Worm (Caenorhabditis elegans): ENCODE results near the gene C09H5.7.

- TF ChIP-seq unc-55 (GFP tag; optimal IDR thresholded peaks at IDR 0.05): no peak
- no peak for TF ChIP-seq mdl-1 (tag; optimal IDR thresholded peaks at IDR 0.05)
- TF ChIP-seq zag-1 (tag; optimal IDR thresholded peaks at IDR 0.05): no peak
- no peak for TF ChIP-seq snpc-4 (tag; optimal IDR thresholded peaks at IDR 0.05)
These were observed 23.6 kb upstream of the C09H5.7 start, which contains the start of gene myo-5 for ce11 chrV:8108670-8109069.

Data from whole organism, L2 larva.